Worm (Caenorhabditis elegans) whole organism, L1 larva: Measurements from ENCODE around the gene dsc-4.

Source experiments
- C16A3.4 ChIP-seq: fragments of 150-350 bp; optimal IDR thresholded peaks from 2 replicates; lab custom pipeline; 2014; ENCODE audit warnings: missing biosample characterization, missing genetic modification characterization
- aha-1 ChIP-seq: fragments of 150-350 bp; optimal IDR thresholded peaks from 2 replicates; lab custom pipeline; 2014; ENCODE audit warnings: missing biosample characterization, missing genetic modification characterization
- alr-1 ChIP-seq: fragments of 200-800 bp; sonication (Bioruptor generic); optimal IDR thresholded peaks from 2 replicates; lab custom pipeline; 2018; ENCODE audit warnings: borderline replicate concordance, mild to moderate bottlenecking, missing genetic modification characterization, missing compliant biosample characterization
- aly-2 ChIP-seq: fragments of 150-350 bp; optimal IDR thresholded peaks from 2 replicates; lab custom pipeline; 2014; ENCODE audit warnings: missing biosample characterization, missing genetic modification characterization
- blmp-1 ChIP-seq: fragments of 150-350 bp; optimal IDR thresholded peaks from 2 replicates; lab custom pipeline; 2014; ENCODE audit warnings: missing biosample characterization, missing genetic modification characterization
- ceh-8 ChIP-seq: fragments of 200-800 bp; sonication (Bioruptor generic); optimal IDR thresholded peaks from 2 replicates; lab custom pipeline; 2018; ENCODE audit warnings: mild to moderate bottlenecking, missing genetic modification characterization, moderate library complexity, missing compliant biosample characterization
- ceh-82 ChIP-seq, 3 experiments: fragments of 150-350 bp in 1 of 3; sonication (generic microtip) in 2 of 3; optimal IDR thresholded peaks; 2 replicates each; lab custom pipeline; 2014 to 2017; ENCODE audit warnings: missing biosample characterization in 3 of 3, missing genetic modification characterization in 3 of 3
- ceh-88 ChIP-seq: fragments of 200-800 bp; sonication (Bioruptor generic); IDR thresholded peaks from 2 replicates; pipeline ENCODE4 v1.3.6; 2022; ENCODE audit warnings: missing genetic modification characterization, missing compliant biosample characterization
- ces-1 ChIP-seq: fragments of 150-350 bp; optimal IDR thresholded peaks from 2 replicates; lab custom pipeline; 2014; ENCODE audit warnings: missing biosample characterization, missing genetic modification reagents, missing genetic modification characterization
- dpl-1 ChIP-seq, 3 experiments: fragments of 150-350 bp in 2 of 3; sonication (generic microtip) in 1 of 3; optimal IDR thresholded peaks; 2 replicates each; lab custom pipeline; 2014 to 2017; ENCODE audit warnings: missing biosample characterization in 3 of 3, missing genetic modification characterization in 3 of 3, missing genetic modification reagents in 3 of 3
- dsc-1 ChIP-seq: sonication (generic microtip); optimal IDR thresholded peaks from 2 replicates; lab custom pipeline; 2016; ENCODE audit warnings: mild to moderate bottlenecking, missing genetic modification characterization, missing compliant biosample characterization
- efl-1 ChIP-seq, 4 experiments: fragments of 150-350 bp; optimal IDR thresholded peaks in 3 of 4; peaks in 1 of 4; 1 replicate in 1 of 4; 2 replicates in 3 of 4; lab custom pipeline; 2014; ENCODE audit warnings: missing biosample characterization in 2 of 4, missing genetic modification characterization in 2 of 4, missing genetic modification reagents in 2 of 4
- elt-3 ChIP-seq, 6 experiments: fragments of 150-350 bp in 1 of 6; sonication (generic microtip); optimal IDR thresholded peaks; 2 replicates each; lab custom pipeline; 2017 to 2018; ENCODE audit warnings: missing biosample characterization in 6 of 6, missing genetic modification characterization in 6 of 6, inconsistent platforms in 1 of 6
- fkh-8 ChIP-seq: sonication (generic microtip); optimal IDR thresholded peaks from 2 replicates; lab custom pipeline; 2016; ENCODE audit warnings: mild to moderate bottlenecking, missing genetic modification characterization, missing compliant biosample characterization
- fos-1 ChIP-seq: fragments of 150-350 bp; optimal IDR thresholded peaks from 2 replicates; lab custom pipeline; 2014; ENCODE audit warnings: missing biosample characterization, missing genetic modification characterization
- grh-1 ChIP-seq: fragments of 200-800 bp; sonication (Bioruptor generic); IDR thresholded peaks from 2 replicates; pipeline ENCODE4 v1.3.6; 2022; ENCODE audit warnings: missing genetic modification reagents, missing genetic modification characterization, missing compliant biosample characterization
- hlh-4 ChIP-seq: sonication (generic microtip); optimal IDR thresholded peaks from 2 replicates; lab custom pipeline; 2016; ENCODE audit warnings: mild to moderate bottlenecking, missing genetic modification characterization, missing compliant biosample characterization
- jun-1 ChIP-seq: fragments of 150-350 bp; optimal IDR thresholded peaks from 2 replicates; lab custom pipeline; 2014; ENCODE audit warnings: missing biosample characterization, missing genetic modification reagents, missing genetic modification characterization
- lin-13 ChIP-seq: fragments of 150-350 bp; optimal IDR thresholded peaks from 2 replicates; lab custom pipeline; 2014; ENCODE audit warnings: missing biosample characterization, missing genetic modification reagents, missing genetic modification characterization
- lin-14 ChIP-seq: fragments of 200-800 bp; sonication (Bioruptor generic); optimal IDR thresholded peaks from 2 replicates; lab custom pipeline; 2018; ENCODE audit warnings: mild to moderate bottlenecking, missing genetic modification characterization, moderate library complexity, missing compliant biosample characterization
- lin-35 ChIP-seq, 2 experiments: fragments of 150-350 bp; optimal IDR thresholded peaks; 2 replicates each; lab custom pipeline; 2014; ENCODE audit warnings: missing biosample characterization in 2 of 2, missing genetic modification characterization in 2 of 2, missing genetic modification reagents in 2 of 2
- lir-3 ChIP-seq: sonication (generic microtip); optimal IDR thresholded peaks from 2 replicates; lab custom pipeline; 2016; ENCODE audit warnings: mild to moderate bottlenecking, missing genetic modification characterization, moderate library complexity, missing compliant biosample characterization; ENCODE audit not compliant: poor library complexity
- lsy-2 ChIP-seq, 2 experiments: fragments of 150-350 bp; optimal IDR thresholded peaks; 2 replicates each; lab custom pipeline; 2014; ENCODE audit warnings: missing biosample characterization in 2 of 2, missing genetic modification characterization in 2 of 2
- mdl-1 ChIP-seq, 2 experiments: fragments of 150-350 bp; optimal IDR thresholded peaks; 2 replicates each; lab custom pipeline; 2014 to 2017; ENCODE audit warnings: missing biosample characterization in 2 of 2, missing genetic modification characterization in 2 of 2, inconsistent platforms in 1 of 2
- mep-1 ChIP-seq: fragments of 150-350 bp; optimal IDR thresholded peaks from 2 replicates; lab custom pipeline; 2014; ENCODE audit warnings: missing biosample characterization, missing genetic modification characterization
- nhr-11 ChIP-seq: fragments of 150-350 bp; optimal IDR thresholded peaks from 2 replicates; lab custom pipeline; 2014; ENCODE audit warnings: missing biosample characterization, missing genetic modification characterization
- nhr-12 ChIP-seq: sonication (generic microtip); optimal IDR thresholded peaks from 2 replicates; lab custom pipeline; 2017; ENCODE audit warnings: missing biosample characterization, missing genetic modification characterization
- nhr-19 ChIP-seq: fragments of 200-800 bp; sonication (Bioruptor generic); conservative IDR thresholded peaks from 2 replicates; pipeline ENCODE4 v1.3.6; 2022; ENCODE audit warnings: missing genetic modification characterization, missing compliant biosample characterization
- nhr-20 ChIP-seq: sonication (generic microtip); optimal IDR thresholded peaks from 2 replicates; lab custom pipeline; 2016; ENCODE audit warnings: mild to moderate bottlenecking, missing genetic modification characterization, missing compliant biosample characterization
- nhr-237 ChIP-seq: fragments of 150-350 bp; optimal IDR thresholded peaks from 2 replicates; lab custom pipeline; 2014; ENCODE audit warnings: missing biosample characterization, missing genetic modification characterization
- nhr-28 ChIP-seq: fragments of 150-350 bp; optimal IDR thresholded peaks from 2 replicates; lab custom pipeline; 2014; ENCODE audit warnings: missing biosample characterization, missing genetic modification characterization
- nhr-47 ChIP-seq: sonication (generic microtip); optimal IDR thresholded peaks from 2 replicates; lab custom pipeline; 2016; ENCODE audit warnings: mild to moderate bottlenecking, missing genetic modification characterization, moderate library complexity, missing compliant biosample characterization
- nhr-71 ChIP-seq: sonication (generic microtip); optimal IDR thresholded peaks from 2 replicates; lab custom pipeline; 2016; ENCODE audit warnings: mild to moderate bottlenecking, missing genetic modification characterization, moderate library complexity, missing compliant biosample characterization
- nhr-90 ChIP-seq: sonication (generic microtip); optimal IDR thresholded peaks from 2 replicates; lab custom pipeline; 2016; ENCODE audit warnings: mild to moderate bottlenecking, missing genetic modification characterization, missing compliant biosample characterization; ENCODE audit not compliant: poor library complexity
- pax-3 ChIP-seq: fragments of 200-800 bp; sonication (Bioruptor generic); optimal IDR thresholded peaks from 2 replicates; lab custom pipeline; 2018; ENCODE audit warnings: mild to moderate bottlenecking, missing genetic modification characterization, moderate library complexity, missing compliant biosample characterization
- rnt-1 ChIP-seq: sonication (generic microtip); optimal IDR thresholded peaks from 2 replicates; lab custom pipeline; 2016; ENCODE audit warnings: mild to moderate bottlenecking, missing genetic modification characterization, moderate library complexity, missing compliant biosample characterization
- snpc-4 ChIP-seq: fragments of 150-350 bp; optimal IDR thresholded peaks from 2 replicates; lab custom pipeline; 2014; ENCODE audit warnings: missing biosample characterization, missing genetic modification characterization
- snu-23 ChIP-seq: sonication (generic microtip); optimal IDR thresholded peaks from 2 replicates; lab custom pipeline; 2016; ENCODE audit warnings: missing genetic modification characterization, missing compliant biosample characterization
- zip-4 ChIP-seq: fragments of 200-800 bp; sonication (Bioruptor generic); optimal IDR thresholded peaks from 2 replicates; lab custom pipeline; 2018; ENCODE audit warnings: mild to moderate bottlenecking, missing genetic modification characterization, moderate library complexity, missing compliant biosample characterization
- ztf-11 ChIP-seq, 2 experiments: sonication (generic microtip); optimal IDR thresholded peaks; 2 replicates each; lab custom pipeline; 2016 to 2017; ENCODE audit warnings: missing genetic modification characterization in 2 of 2, missing biosample characterization in 1 of 2, missing compliant biosample characterization in 1 of 2
- ztf-4 ChIP-seq: fragments of 150-350 bp; optimal IDR thresholded peaks from 2 replicates; lab custom pipeline; 2014; ENCODE audit warnings: missing biosample characterization, missing genetic modification characterization

The dsc-4 gene

ce11 chrIV:307205-307604, 13.1 kb downstream of the dsc-4 start, which contains the start of gene swt-1:
Gene swt-1 (plus strand): TSS chrIV:307505.
- TF ChIP-seq dsc-1 (tag; lab: Kevin White, UChicago) (no peak), jun-1 (tag; lab: Kevin White, UChicago) (no peak), ztf-11 (tag; optimal IDR thresholded peaks at IDR 0.05; lab: Kevin White, UChicago) (no peak), ceh-8 (no peak), snpc-4 (tag; lab: Kevin White, UChicago) (no peak), lin-14 (no peak), blmp-1 (tag; lab: Kevin White, UChicago) (no peak), nhr-28 (tag; lab: Kevin White, UChicago) (no peak), nhr-237 (no peak), C16A3.4 (tag; lab: Kevin White, UChicago) (no peak), efl-1 (optimal IDR thresholded peaks at IDR 0.05; lab: Kevin White, UChicago) (no peak), efl-1 (GFP tag; optimal IDR thresholded peaks at IDR 0.05 in 1 of 2; lab: Kevin White, UChicago) (no peak), aha-1 (tag; lab: Kevin White, UChicago) (no peak)

ce11 chrIV:306572-306971, 13.8 kb downstream of the dsc-4 start:
- TF ChIP-seq nhr-12 (tag; lab: Kevin White, UChicago): no peak
- no peak for TF ChIP-seq aly-2 (tag; lab: Kevin White, UChicago)
- no peak for TF ChIP-seq nhr-237
- TF ChIP-seq rnt-1 (tag; lab: Kevin White, UChicago): peak; percentile 46
- peak; percentile 44 for TF ChIP-seq nhr-71 (tag; lab: Kevin White, UChicago)
- TF ChIP-seq lsy-2 (tag; optimal IDR thresholded peaks at IDR 0.05; lab: Kevin White, UChicago): peak in 1 of 2 experiments; percentile 23
- TF ChIP-seq ces-1 (GFP tag; lab: Kevin White, UChicago): no peak
- TF ChIP-seq blmp-1 (tag; lab: Kevin White, UChicago): no peak
- no peak for TF ChIP-seq nhr-11
- peak in 1 of 3 experiments; percentile 37 for TF ChIP-seq ceh-82 (tag; optimal IDR thresholded peaks at IDR 0.05; lab: Kevin White, UChicago)
- TF ChIP-seq snu-23 (GFP tag; lab: Kevin White, UChicago): peak; percentile 36
- TF ChIP-seq mdl-1 (tag; optimal IDR thresholded peaks at IDR 0.05; lab: Kevin White, UChicago): no peak
- peak; percentile 15 to 38 for TF ChIP-seq efl-1 (optimal IDR thresholded peaks at IDR 0.05; lab: Kevin White, UChicago)
- peak in 1 of 2 experiments; percentile 11 for TF ChIP-seq efl-1 (GFP tag; optimal IDR thresholded peaks at IDR 0.05 in 1 of 2; lab: Kevin White, UChicago)
- peak; percentile 72 for TF ChIP-seq lin-14
- TF ChIP-seq jun-1 (tag; lab: Kevin White, UChicago): no peak
- TF ChIP-seq fos-1 (tag; lab: Kevin White, UChicago): no peak
- TF ChIP-seq grh-1 (GFP tag; lab: Robert Waterston, UW): no peak
- peak in 1 of 2 experiments; percentile 14 for TF ChIP-seq lin-35 (GFP tag; optimal IDR thresholded peaks at IDR 0.05; lab: Kevin White, UChicago)
- TF ChIP-seq nhr-90: no peak
- TF ChIP-seq nhr-19 (GFP tag; lab: Robert Waterston, UW): peak; percentile 37; the same call in 1 of the 2 replicates
- no peak for TF ChIP-seq pax-3 (tag; lab: Kevin White, UChicago)

ce11 chrIV:305101-305500, 15.2 kb downstream of the dsc-4 start:
- TF ChIP-seq lin-14 (no peak), mdl-1 (tag; optimal IDR thresholded peaks at IDR 0.05; lab: Kevin White, UChicago) (no peak), nhr-28 (tag; lab: Kevin White, UChicago) (no peak), hlh-4 (tag; lab: Kevin White, UChicago) (no peak), ces-1 (GFP tag; lab: Kevin White, UChicago) (no peak), lin-13 (GFP tag; lab: Kevin White, UChicago) (no peak), alr-1 (tag; lab: Kevin White, UChicago) (no peak), nhr-12 (tag; lab: Kevin White, UChicago) (no peak), mep-1 (tag; lab: Kevin White, UChicago) (no peak), nhr-20 (no peak), elt-3 (tag; optimal IDR thresholded peaks at IDR 0.05; lab: Kevin White, UChicago) (no peak), zip-4 (GFP tag; lab: Kevin White, UChicago) (no peak), nhr-47 (no peak), ceh-88 (GFP tag; lab: Robert Waterston, UW) (no peak), ceh-8 (no peak), dpl-1 (GFP tag; optimal IDR thresholded peaks at IDR 0.05; lab: Kevin White, UChicago) (no peak), ztf-4 (no peak), fkh-8 (tag; lab: Kevin White, UChicago) (no peak), lir-3 (tag; lab: Kevin White, UChicago) (no peak)
- TF ChIP-seq, all 84 proteins: peak for 0
